Worm (Caenorhabditis elegans): ENCODE data around the gene lite-1.

Gene lite-1

ce11 chrX:6266739-6267138 is 36.2 kb upstream of the lite-1 start, which contains the start of gene W05H9.2:
TSS of gene W05H9.2 (plus strand) at chrX:6267039.
- TF ChIP-seq him-1 (tag; optimal IDR thresholded peaks at IDR 0.05), result no peak
- TF ChIP-seq nfya-2 (GFP tag; IDR thresholded peaks at IDR 0.05), result no peak

DNA sequence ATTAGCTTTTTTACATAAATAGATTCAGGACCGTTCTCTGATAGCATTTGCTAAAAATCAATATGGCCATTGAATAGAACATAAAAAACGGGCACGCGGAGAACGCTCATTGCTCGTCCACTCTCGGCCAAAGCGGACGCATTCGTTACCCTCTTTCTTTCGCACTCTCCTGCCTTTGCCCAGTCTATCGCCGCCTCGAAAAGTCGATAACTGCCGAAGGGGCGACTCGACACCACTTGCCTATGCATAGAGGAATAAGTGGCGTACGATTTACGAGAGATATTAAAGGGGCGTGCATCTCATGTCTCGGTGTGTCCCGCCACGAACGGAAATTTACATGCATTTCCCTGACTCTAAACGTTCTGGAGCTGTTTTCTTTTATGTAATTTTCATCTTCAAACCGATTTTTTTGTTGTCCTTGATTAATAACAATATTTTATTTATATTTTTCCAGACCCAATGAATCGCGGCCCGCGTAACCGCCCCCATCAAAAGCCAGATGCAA is 32.7 kb upstream of the lite-1 start, which contains the start of gene W05H9.4:
Gene W05H9.4 (plus strand): TSS at position 455 of the 505 bp plus-strand sequence.
- TF ChIP-seq B0035.1 (tag; optimal IDR thresholded peaks at IDR 0.05) (no peak), bed-1 (GFP tag; IDR thresholded peaks at IDR 0.05) (no peak), mxl-1 (tag; optimal IDR thresholded peaks at IDR 0.05) (no peak), hmg-20 (GFP tag; IDR thresholded peaks at IDR 0.05) (no peak), C17E4.6 (GFP tag; IDR thresholded peaks at IDR 0.05) (0 out of 2 replicates have a peak, but pooled peaks have one; percentile 24), Y95B8A.8 (GFP tag; IDR thresholded peaks at IDR 0.05) (no peak), egl-44 (GFP tag; IDR thresholded peaks at IDR 0.05) (no peak), die-1 (tag; optimal IDR thresholded peaks at IDR 0.05) (no peak), ZK185.1 (tag; optimal IDR thresholded peaks at IDR 0.05; ENCODE audit: poor library complexity, severe bottlenecking) (peak; percentile 19), mes-4 (tag; optimal IDR thresholded peaks at IDR 0.05) (no peak), zfh-2 (GFP tag; conservative IDR thresholded peaks at IDR 0.05) (peak; percentile 73; the same call in 1 of the 2 replicates), ama-1 (optimal IDR thresholded peaks at IDR 0.05) (no peak), ama-1 (GFP tag; optimal IDR thresholded peaks at IDR 0.05) (no peak), F49E8.2 (tag; optimal IDR thresholded peaks at IDR 0.05; ENCODE audit: insufficient read depth) (no peak), ceh-27 (GFP tag; optimal IDR thresholded peaks at IDR 0.05) (peak; percentile 36), nfyb-1 (GFP tag; IDR thresholded peaks at IDR 0.05) (no peak), lin-54 (GFP tag; optimal IDR thresholded peaks at IDR 0.05) (no peak), attf-6 (GFP tag; IDR thresholded peaks at IDR 0.05) (no peak), gei-17 (GFP tag; optimal IDR thresholded peaks at IDR 0.05) (no peak), F39B2.1 (GFP tag; IDR thresholded peaks at IDR 0.05) (no peak), hmg-1.2 (GFP tag; IDR thresholded peaks at IDR 0.05) (peak; percentile 70), efl-1 (GFP tag; optimal IDR thresholded peaks at IDR 0.05) (no peak), Y79H2A.3 (GFP tag; conservative IDR thresholded peaks at IDR 0.05) (no peak), K12H6.12 (tag; optimal IDR thresholded peaks at IDR 0.05) (peak; percentile 18), lin-40 (tag; optimal IDR thresholded peaks at IDR 0.05) (peak; percentile 20), ztf-6 (GFP tag; IDR thresholded peaks at IDR 0.05) (no peak), nhr-80 (tag; optimal IDR thresholded peaks at IDR 0.05) (peak; percentile 14), him-1 (tag; optimal IDR thresholded peaks at IDR 0.05) (no peak), Y56A3A.18 (GFP tag; IDR thresholded peaks at IDR 0.05) (no peak), atf-7 (tag; optimal IDR thresholded peaks at IDR 0.05) (no peak), C06A6.2 (GFP tag; conservative IDR thresholded peaks at IDR 0.05) (no peak), K11D2.4 (GFP tag; IDR thresholded peaks at IDR 0.05) (no peak), Y53G8AR.9 (GFP tag; conservative IDR thresholded peaks at IDR 0.05) (no peak), pbrm-1 (GFP tag; IDR thresholded peaks at IDR 0.05) (0 out of 2 replicates have a peak, but pooled peaks have one; percentile 19), F33H1.4 (GFP tag; IDR thresholded peaks at IDR 0.05) (no peak), ceh-100 (GFP tag; IDR thresholded peaks at IDR 0.05) (no peak), F22D6.2 (tag; optimal IDR thresholded peaks at IDR 0.05) (no peak), ekl-4 (GFP tag; IDR thresholded peaks at IDR 0.05) (no peak)

Measured in whole organism, young adult.